Worm (Caenorhabditis elegans) whole organism, L4/young adult: Measurements from ENCODE around the gene Y53G8AR.1.

Source experiments
- W03F9.2 ChIP-seq: fragments of 150-350 bp; optimal IDR thresholded peaks from 2 replicates; lab custom pipeline; 2014; ENCODE audit warnings: missing biosample characterization, missing genetic modification characterization
- dao-5 ChIP-seq: sonication (generic microtip); optimal IDR thresholded peaks from 2 replicates; lab custom pipeline; 2016; ENCODE audit warnings: missing genotype, missing genetic modification characterization, moderate library complexity, missing compliant biosample characterization
- him-1 ChIP-seq: sonication (generic microtip); optimal IDR thresholded peaks from 2 replicates; lab custom pipeline; 2016; ENCODE audit warnings: missing genotype, missing genetic modification reagents, missing genetic modification characterization, missing compliant biosample characterization

ce11 chrIII:3346665-3347064, 13.8 kb downstream of the Y53G8AR.1 start:
- no peak for TF ChIP-seq W03F9.2 (tag; lab: Kevin White, UChicago)
- TF ChIP-seq him-1 (tag; lab: Kevin White, UChicago), result no peak
- TF ChIP-seq dao-5, result no peak
